Worm (Caenorhabditis elegans): ENCODE data around the gene sru-18.

DNA sequence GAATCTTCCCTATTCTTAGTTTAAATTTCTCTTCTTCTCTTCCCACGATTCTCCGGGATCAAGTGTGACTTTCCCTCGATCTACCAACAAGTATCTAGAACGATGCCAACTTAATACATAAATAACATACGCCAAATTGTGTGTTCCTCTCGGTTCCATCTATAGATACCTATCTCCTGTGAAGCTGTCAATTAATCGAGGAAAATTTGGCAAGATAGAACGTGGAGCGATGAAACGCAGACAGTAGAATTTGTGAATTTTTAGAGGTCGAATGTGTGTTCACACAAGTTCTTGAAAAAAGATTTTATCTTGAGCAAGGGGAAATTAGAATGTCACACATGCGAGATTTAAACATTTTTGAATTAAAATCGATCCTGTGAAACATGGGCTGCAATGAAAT, 29.4 kb downstream of the sru-18 start:
- TF ChIP-seq fkh-10 (GFP tag; optimal IDR thresholded peaks at IDR 0.05) (no peak), unc-3 (GFP tag; conservative IDR thresholded peaks at IDR 0.05) (no peak), unc-3 (tag; optimal IDR thresholded peaks at IDR 0.05) (no peak), C38D4.7 (GFP tag; optimal IDR thresholded peaks at IDR 0.05) (no peak), pqm-1 (tag; optimal IDR thresholded peaks at IDR 0.05) (no peak), rnt-1 (tag; optimal IDR thresholded peaks at IDR 0.05) (no peak), unc-86 (tag; optimal IDR thresholded peaks at IDR 0.05) (no peak), hlh-15 (tag; optimal IDR thresholded peaks at IDR 0.05) (no peak), ahr-1 (tag; optimal IDR thresholded peaks at IDR 0.05) (no peak), tbx-2 (tag; optimal IDR thresholded peaks at IDR 0.05) (no peak), pha-4 (tag; optimal IDR thresholded peaks at IDR 0.05) (no peak)
